Worm (Caenorhabditis elegans): Measurements from ENCODE around the gene cutl-15.
A peak's percentile ranks its signal among the peaks of the same experiment; 100 is the strongest.

cutl-15 gene

DNA sequence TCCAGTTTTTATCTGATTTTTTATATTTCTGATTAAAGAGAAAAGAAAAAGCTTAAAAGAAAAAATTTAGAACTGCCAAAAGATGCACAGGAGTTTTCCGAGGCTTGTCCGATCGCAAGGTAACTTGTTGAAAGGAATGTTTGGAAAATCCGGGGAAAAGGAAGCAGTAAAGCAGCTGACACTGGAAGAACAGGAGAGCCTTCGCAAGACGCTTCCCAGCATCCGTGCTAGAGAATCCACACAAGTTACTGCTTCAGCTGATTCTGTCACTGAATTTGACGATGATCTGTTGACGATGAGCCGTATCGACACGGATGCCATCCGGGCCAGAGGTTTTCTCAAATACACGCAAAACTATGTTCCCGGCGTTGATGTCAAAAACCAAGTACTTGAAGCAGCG is 17.7 kb downstream of the cutl-15 start, which contains the start of gene mrpl-50:
mrpl-50 (plus strand) TSS at position 71 of the 400 bp plus-strand sequence.
- TF ChIP-seq drap-1 (GFP tag; optimal IDR thresholded peaks at IDR 0.05): no peak
- TF ChIP-seq unc-120 (tag; optimal IDR thresholded peaks at IDR 0.05; ENCODE audit: poor library complexity, severe bottlenecking): no peak
- TF ChIP-seq elt-1 (tag; optimal IDR thresholded peaks at IDR 0.05; ENCODE audit: borderline replicate concordance, insufficient read depth): no peak
- no peak for TF ChIP-seq mab-5 (tag; optimal IDR thresholded peaks at IDR 0.05)

DNA sequence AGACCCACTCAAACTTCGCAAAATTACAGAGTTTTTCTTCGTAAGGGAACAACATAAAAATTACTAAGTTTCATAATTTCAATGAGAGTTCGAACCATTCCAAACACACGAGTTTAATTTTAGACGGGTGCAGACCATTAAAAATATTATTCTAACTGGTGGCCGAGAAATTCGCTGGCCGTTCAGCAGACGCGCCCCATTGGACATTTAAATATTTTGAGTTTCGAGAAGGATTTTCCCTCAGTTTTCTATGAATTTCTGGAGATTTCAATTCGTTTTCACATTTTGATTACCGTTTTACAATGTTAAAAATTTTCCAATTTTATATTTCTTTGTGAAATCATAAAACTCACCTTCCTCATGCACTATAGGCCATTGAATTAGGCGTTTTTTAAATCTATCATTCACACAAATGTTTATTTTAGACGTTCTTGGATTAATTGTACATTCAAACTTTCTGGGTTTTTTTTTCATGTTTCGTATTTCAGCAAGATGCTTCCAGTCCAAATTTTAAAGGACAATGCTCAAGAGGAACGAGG is 20.2 kb downstream of the cutl-15 start, which contains the start of gene cct-2:
cct-2 (plus strand) TSS at position 489 of the 539 bp plus-strand sequence.
- TF ChIP-seq elt-1 (tag; optimal IDR thresholded peaks at IDR 0.05; ENCODE audit: borderline replicate concordance, insufficient read depth): no peak
- TF ChIP-seq mls-2 (tag; optimal IDR thresholded peaks at IDR 0.05): no peak
- peak; percentile 30 for TF ChIP-seq lsy-2 (tag; optimal IDR thresholded peaks at IDR 0.05)
- peak; percentile 41 for TF ChIP-seq ces-1 (GFP tag; optimal IDR thresholded peaks at IDR 0.05)
- no peak for TF ChIP-seq ceh-43 (GFP tag; optimal IDR thresholded peaks at IDR 0.05)
- TF ChIP-seq M03D4.4 (tag; optimal IDR thresholded peaks at IDR 0.05): no peak
- no peak for TF ChIP-seq ceh-83 (GFP tag; optimal IDR thresholded peaks at IDR 0.05)
- no peak for TF ChIP-seq flh-1 (GFP tag; optimal IDR thresholded peaks at IDR 0.05)
- TF ChIP-seq mep-1 (tag; optimal IDR thresholded peaks at IDR 0.05): peak; percentile 22
- no peak for TF ChIP-seq cnd-1 (tag; optimal IDR thresholded peaks at IDR 0.05)
- TF ChIP-seq ztf-11 (tag; optimal IDR thresholded peaks at IDR 0.05): no peak
- peak; percentile 32 for TF ChIP-seq nhr-237 (tag; optimal IDR thresholded peaks at IDR 0.05)
- TF ChIP-seq nhr-2 (tag; optimal IDR thresholded peaks at IDR 0.05): no peak
- no peak for TF ChIP-seq lin-13 (tag; optimal IDR thresholded peaks at IDR 0.05)
- no peak for TF ChIP-seq nhr-12 (tag; optimal IDR thresholded peaks at IDR 0.05)
- TF ChIP-seq elt-3 (tag; optimal IDR thresholded peaks at IDR 0.05): no peak
- no peak for TF ChIP-seq unc-62 (GFP tag; optimal IDR thresholded peaks at IDR 0.05)
- TF ChIP-seq pha-4 (tag; optimal IDR thresholded peaks at IDR 0.05): peak; percentile 4
- no peak for TF ChIP-seq blmp-1 (tag; optimal IDR thresholded peaks at IDR 0.05)
- no peak for TF ChIP-seq zip-8 (tag; optimal IDR thresholded peaks at IDR 0.05)
- no peak for TF ChIP-seq nhr-76 (tag; optimal IDR thresholded peaks at IDR 0.05)
- TF ChIP-seq ham-2 (GFP tag; optimal IDR thresholded peaks at IDR 0.05): no peak
- no peak for TF ChIP-seq drap-1 (GFP tag; optimal IDR thresholded peaks at IDR 0.05)

DNA sequence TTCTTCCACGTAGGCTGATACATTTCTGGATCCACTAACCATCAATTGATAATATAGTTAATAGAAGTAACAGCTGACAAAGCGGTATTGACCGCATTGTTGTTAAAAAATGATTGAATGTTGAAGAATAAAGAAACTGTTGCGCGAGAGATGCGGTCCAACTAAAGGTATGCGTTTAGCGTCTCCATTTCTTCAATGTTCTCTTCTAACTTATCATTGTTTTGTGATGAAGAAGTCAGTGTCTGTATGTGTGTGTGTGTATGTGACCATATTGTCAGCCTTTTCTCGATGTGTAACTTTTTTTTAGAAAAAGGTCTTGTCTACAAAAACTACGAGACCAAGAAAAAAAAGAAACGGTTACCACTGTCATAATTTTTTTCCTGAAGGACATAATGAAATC is 21.0 kb downstream of the cutl-15 start, which contains the start of gene B0457.2:
B0457.2 (minus strand) TSS at position 101 of the 400 bp plus-strand sequence.
- no peak for TF ChIP-seq nhr-237 (tag; optimal IDR thresholded peaks at IDR 0.05)
- no peak for TF ChIP-seq mls-2 (tag; optimal IDR thresholded peaks at IDR 0.05)
- TF ChIP-seq hlh-1 (tag; optimal IDR thresholded peaks at IDR 0.05): no peak
- no peak for TF ChIP-seq unc-39 (tag; optimal IDR thresholded peaks at IDR 0.05)
- no peak for TF ChIP-seq unc-120 (tag; optimal IDR thresholded peaks at IDR 0.05; ENCODE audit: poor library complexity, severe bottlenecking)
- no peak for TF ChIP-seq M03D4.4 (tag; optimal IDR thresholded peaks at IDR 0.05)
- no peak for TF ChIP-seq nhr-28 (tag; optimal IDR thresholded peaks at IDR 0.05)
- no peak for TF ChIP-seq zip-8 (tag; optimal IDR thresholded peaks at IDR 0.05)
- no peak for TF ChIP-seq nhr-2 (tag; optimal IDR thresholded peaks at IDR 0.05)
- TF ChIP-seq ceh-83 (GFP tag; optimal IDR thresholded peaks at IDR 0.05): no peak
- no peak for TF ChIP-seq lin-32 (GFP tag; optimal IDR thresholded peaks at IDR 0.05)
- TF ChIP-seq pha-4 (tag; optimal IDR thresholded peaks at IDR 0.05): no peak
- no peak for TF ChIP-seq unc-62 (GFP tag; optimal IDR thresholded peaks at IDR 0.05)
- TF ChIP-seq ztf-11 (tag; optimal IDR thresholded peaks at IDR 0.05): no peak
- no peak for TF ChIP-seq mep-1 (tag; optimal IDR thresholded peaks at IDR 0.05)
- TF ChIP-seq lsy-2 (tag; optimal IDR thresholded peaks at IDR 0.05): no peak

DNA sequence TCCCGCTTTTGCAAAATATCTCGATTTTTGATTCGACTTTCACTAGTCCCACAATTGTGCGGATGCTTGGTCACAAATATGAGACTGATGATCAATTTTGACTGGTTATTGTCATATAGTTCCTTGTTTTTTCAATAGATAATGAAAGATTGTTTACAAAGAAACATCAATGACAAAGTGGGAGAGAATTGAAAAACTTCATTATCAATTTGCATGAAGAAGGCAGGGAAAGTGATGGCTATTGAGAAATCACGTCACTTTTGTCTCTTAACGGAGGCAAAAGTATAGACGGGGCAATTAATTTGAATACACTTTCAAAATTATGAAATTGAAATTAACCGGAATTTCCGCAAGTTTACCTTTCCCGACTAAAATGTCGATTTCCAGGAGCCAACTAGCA is 24.3 kb downstream of the cutl-15 start:
- TF ChIP-seq nhr-237 (tag; optimal IDR thresholded peaks at IDR 0.05): no peak
- TF ChIP-seq nhr-28 (tag; optimal IDR thresholded peaks at IDR 0.05): no peak
- no peak for TF ChIP-seq lsy-2 (tag; optimal IDR thresholded peaks at IDR 0.05)
- no peak for TF ChIP-seq blmp-1 (tag; optimal IDR thresholded peaks at IDR 0.05)
- no peak for TF ChIP-seq mep-1 (tag; optimal IDR thresholded peaks at IDR 0.05)
- TF ChIP-seq pha-4 (tag; optimal IDR thresholded peaks at IDR 0.05): no peak
- TF ChIP-seq unc-120 (tag; optimal IDR thresholded peaks at IDR 0.05; ENCODE audit: poor library complexity, severe bottlenecking): no peak
- no peak for TF ChIP-seq unc-39 (tag; optimal IDR thresholded peaks at IDR 0.05)
- no peak for TF ChIP-seq unc-62 (GFP tag; optimal IDR thresholded peaks at IDR 0.05)
- TF ChIP-seq bed-3 (GFP tag; optimal IDR thresholded peaks at IDR 0.05): no peak
- no peak for TF ChIP-seq zip-8 (tag; optimal IDR thresholded peaks at IDR 0.05)
- TF ChIP-seq nhr-76 (tag; optimal IDR thresholded peaks at IDR 0.05): no peak
- no peak for TF ChIP-seq ces-1 (GFP tag; optimal IDR thresholded peaks at IDR 0.05)
- no peak for TF ChIP-seq sem-2 (GFP tag; optimal IDR thresholded peaks at IDR 0.05)
- TF ChIP-seq drap-1 (GFP tag; optimal IDR thresholded peaks at IDR 0.05): no peak

All from whole organism, mixed stage, embryonic.